Worm (Caenorhabditis elegans): Measurements from ENCODE around the gene R07D5.2.

DNA sequence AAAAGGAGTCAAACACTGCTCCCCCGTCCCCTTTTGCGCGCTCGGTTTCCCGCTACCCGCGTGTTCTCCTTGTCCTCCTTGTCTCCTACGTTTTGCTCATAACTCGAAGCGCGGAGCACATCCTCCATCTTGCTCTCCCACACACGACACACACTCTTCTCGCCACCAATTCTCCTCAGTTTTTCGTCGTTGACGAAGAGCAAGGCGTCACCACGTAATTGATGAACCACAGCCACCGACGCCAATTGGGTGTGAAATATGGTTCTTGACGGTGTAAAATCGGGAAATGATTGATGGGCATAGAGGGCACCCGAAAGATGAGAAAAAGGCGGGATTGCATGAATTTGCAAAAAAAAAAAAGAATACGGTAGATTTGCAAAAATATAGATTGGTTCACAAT lies 32.4 kb upstream of the R07D5.2 start:
- TF ChIP-seq tab-1 (GFP tag; IDR thresholded peaks at IDR 0.05), result no peak
- no peak for TF ChIP-seq ztf-23 (GFP tag; IDR thresholded peaks at IDR 0.05)
- no peak for TF ChIP-seq ztf-29 (GFP tag; IDR thresholded peaks at IDR 0.05)
- no peak for TF ChIP-seq med-1 (GFP tag; optimal IDR thresholded peaks at IDR 0.05; ENCODE audit: insufficient read depth)
- no peak for TF ChIP-seq T22C8.4 (GFP tag; IDR thresholded peaks at IDR 0.05)
- no peak for TF ChIP-seq ref-1 (GFP tag; conservative IDR thresholded peaks at IDR 0.05)
- TF ChIP-seq klf-2 (GFP tag; conservative IDR thresholded peaks at IDR 0.05), result 0 out of 2 replicates have a peak, but pooled peaks have one; percentile 27
- TF ChIP-seq cog-1 (tag; optimal IDR thresholded peaks at IDR 0.05), result no peak
- TF ChIP-seq flt-1 (GFP tag; IDR thresholded peaks at IDR 0.05), result no peak
